Fruit fly (Drosophila melanogaster) Kc167 (cell line): ENCODE results near the gene GramD1B.

ENCODE experiments used
- Myc ChIP-seq: fragments of >200 bp; optimal IDR thresholded peaks from 2 replicates; lab custom pipeline; 2017; ENCODE audit warnings: missing external identifiers
- h ChIP-seq: fragments of >200 bp; optimal IDR thresholded peaks from 3 replicates; lab custom pipeline; 2018; ENCODE audit warnings: missing external identifiers
- psq ChIP-seq: fragments of >200 bp; optimal IDR thresholded peaks from 2 replicates; lab custom pipeline; 2017; ENCODE audit warnings: missing external identifiers

DNA sequence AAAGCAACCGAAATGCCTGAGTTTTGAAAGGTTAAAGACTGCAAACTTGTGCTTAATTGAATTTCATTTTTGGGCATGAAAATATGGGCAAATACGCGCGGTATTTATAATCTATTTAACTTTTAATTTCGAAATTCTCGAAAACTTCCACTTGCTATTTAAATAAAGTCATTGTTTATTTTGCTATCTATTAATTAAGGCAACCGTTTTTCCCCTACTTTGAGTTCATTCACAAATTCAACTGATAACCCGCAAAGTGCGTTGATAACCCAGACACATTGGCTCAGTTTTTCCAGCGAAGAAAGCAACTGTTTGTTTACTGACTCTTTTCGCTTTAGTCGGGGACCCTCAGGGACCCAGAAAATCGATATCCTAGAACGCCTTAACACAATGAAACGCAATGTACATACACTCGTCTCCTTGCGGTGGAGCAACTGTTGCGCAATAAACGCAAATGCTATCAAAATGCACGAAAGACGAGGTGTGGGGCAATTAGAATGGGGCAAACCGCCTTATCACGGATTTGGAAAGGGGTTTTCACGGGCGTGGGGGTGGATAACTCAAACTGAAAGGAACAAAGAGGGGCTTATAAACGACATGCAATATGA lies 1.3 kb downstream of the GramD1B start:
- no peak for TF ChIP-seq Myc (lab: Kevin White, UChicago)
- TF ChIP-seq h (lab: Kevin White, UChicago): no peak
- TF ChIP-seq psq (lab: Kevin White, UChicago): no peak
